Fruit fly (Drosophila melanogaster): ENCODE data around the gene Smg5.
A peak's percentile ranks its signal among the peaks of the same experiment; 100 is the strongest.

DNA sequence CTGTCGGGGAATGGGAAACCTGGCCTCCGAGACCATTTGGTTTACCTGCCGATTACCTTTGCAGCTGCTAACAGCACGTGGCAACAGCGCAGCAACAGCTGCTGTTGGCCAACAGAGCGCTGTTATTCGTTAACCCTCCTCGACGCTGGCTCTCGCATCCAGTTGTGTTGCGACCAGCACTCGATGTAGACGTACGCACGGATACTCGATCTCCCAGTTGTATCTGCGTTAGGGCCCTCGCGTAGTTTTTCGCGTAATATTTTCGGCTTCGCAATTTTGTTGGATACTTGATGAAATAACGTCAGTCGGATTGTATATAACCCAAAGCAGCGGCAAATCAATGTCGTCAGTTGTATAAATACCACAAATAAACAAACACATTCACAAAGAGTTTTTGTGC is 25.7 kb downstream of the Smg5 start:
- TF ChIP-seq pad (GFP tag; optimal IDR thresholded peaks at IDR 0.05) = no peak
- no peak for TF ChIP-seq toe (GFP tag; optimal IDR thresholded peaks at IDR 0.05)
- TF ChIP-seq Clk (GFP tag; optimal IDR thresholded peaks at IDR 0.05) = no peak
- no peak for TF ChIP-seq CG7045 (GFP tag; optimal IDR thresholded peaks at IDR 0.05)
- no peak for TF ChIP-seq Hr96 (GFP tag; optimal IDR thresholded peaks at IDR 0.05)
- peak; percentile 85 for TF ChIP-seq kay (GFP tag; ENCODE audit: borderline replicate concordance)
- TF ChIP-seq CG1620 (GFP tag; optimal IDR thresholded peaks at IDR 0.05) = no peak
